Fruit fly (Drosophila melanogaster) whole organism, embryonic: Measurements from ENCODE around the gene CG7139.

ENCODE experiments used
- Bteb2 ChIP-seq: fragments of 200-800 bp; sonication (Bioruptor generic); optimal IDR thresholded peaks from 2 replicates; lab custom pipeline; 2016; ENCODE audit warnings: missing biosample characterization, missing genetic modification characterization
- CG10209 ChIP-seq: fragments of 200-800 bp; sonication (Bioruptor generic); optimal IDR thresholded peaks from 3 replicates; lab custom pipeline; 2017; ENCODE audit warnings: missing biosample characterization, mild to moderate bottlenecking, missing genetic modification characterization, missing genetic modification reagents
- CG10366 ChIP-seq: fragments of 200-800 bp; sonication (Bioruptor generic); IDR thresholded peaks from 2 replicates; pipeline ENCODE4 v1.3.6; 2022; ENCODE audit warnings: missing biosample characterization, missing genetic modification characterization
- CG12071 ChIP-seq: fragments of 200-800 bp; sonication (Bioruptor generic); optimal IDR thresholded peaks from 3 replicates; lab custom pipeline; 2018; ENCODE audit warnings: missing biosample characterization, mild to moderate bottlenecking, missing genetic modification characterization
- CG12299 ChIP-seq: fragments of 200-800 bp; sonication (Bioruptor generic); optimal IDR thresholded peaks from 2 replicates; lab custom pipeline; 2018; ENCODE audit warnings: missing biosample characterization, mild to moderate bottlenecking, missing genetic modification characterization
- CG1233 ChIP-seq: fragments of 200-800 bp; sonication (Bioruptor generic); optimal IDR thresholded peaks from 4 replicates; lab custom pipeline; 2018; ENCODE audit warnings: missing biosample characterization, mild to moderate bottlenecking, missing genetic modification characterization
- CG12744 ChIP-seq: fragments of 200-800 bp; sonication (Bioruptor generic); optimal IDR thresholded peaks from 2 replicates; lab custom pipeline; 2016; ENCODE audit warnings: missing biosample characterization, missing genetic modification characterization
- CG17359 ChIP-seq: fragments of 200-800 bp; sonication (Bioruptor generic); optimal IDR thresholded peaks from 3 replicates; lab custom pipeline; 2018; ENCODE audit warnings: missing biosample characterization, mild to moderate bottlenecking, missing genetic modification characterization, moderate library complexity
- CG32767 ChIP-seq: fragments of 200-800 bp; sonication (Bioruptor generic); IDR thresholded peaks from 2 replicates; pipeline ENCODE4 v1.3.6; 2022; ENCODE audit warnings: missing biosample characterization, missing genetic modification characterization
- CG3281 ChIP-seq: fragments of 200-800 bp; sonication (Bioruptor generic); optimal IDR thresholded peaks from 3 replicates; lab custom pipeline; 2017; ENCODE audit warnings: missing biosample characterization, mild to moderate bottlenecking, missing genetic modification characterization
- CG3726 ChIP-seq: fragments of 200-800 bp; sonication (Bioruptor generic); IDR thresholded peaks from 3 replicates; pipeline ENCODE4, ENCODE4 v1.3.6; 2022; ENCODE audit warnings: missing biosample characterization, missing genetic modification characterization
- CG3995 ChIP-seq: fragments of 200-800 bp; sonication (Bioruptor generic); optimal IDR thresholded peaks from 3 replicates; lab custom pipeline; 2016; ENCODE audit warnings: missing biosample characterization, missing genetic modification characterization
- CG4328 ChIP-seq: fragments of 200-800 bp; sonication (Bioruptor generic); optimal IDR thresholded peaks from 3 replicates; lab custom pipeline; 2017; ENCODE audit warnings: missing biosample characterization, missing genetic modification reagents, missing genetic modification characterization
- CG6272 ChIP-seq: fragments of 200-800 bp; sonication (Bioruptor generic); IDR thresholded peaks from 2 replicates; pipeline ENCODE4 v1.3.6; 2022; ENCODE audit warnings: missing biosample characterization, missing genetic modification characterization
- CG7271 ChIP-seq: fragments of 200-800 bp; sonication (Bioruptor generic); optimal IDR thresholded peaks from 2 replicates; lab custom pipeline; 2018; ENCODE audit warnings: missing biosample characterization, mild to moderate bottlenecking, missing genetic modification characterization, moderate library complexity
- CG7556 ChIP-seq: fragments of 200-800 bp; sonication (Bioruptor generic); optimal IDR thresholded peaks from 2 replicates; lab custom pipeline; 2017; ENCODE audit warnings: missing biosample characterization, mild to moderate bottlenecking, missing genetic modification characterization
- CG7963 ChIP-seq: fragments of 200-800 bp; sonication (Bioruptor generic); IDR thresholded peaks from 3 replicates; pipeline ENCODE4 v1.3.6; 2022; ENCODE audit warnings: missing biosample characterization, missing genetic modification characterization; ENCODE audit not compliant: partially characterized antibody
- CG9609 ChIP-seq: fragments of 200-800 bp; sonication (Bioruptor generic); optimal IDR thresholded peaks from 3 replicates; lab custom pipeline; 2016; ENCODE audit warnings: missing biosample characterization, missing genetic modification characterization
- Dek ChIP-seq: fragments of 200-800 bp; sonication (Bioruptor generic); optimal IDR thresholded peaks from 3 replicates; lab custom pipeline; 2019; ENCODE audit warnings: missing biosample characterization, mild to moderate bottlenecking, missing genetic modification characterization, moderate library complexity
- Dip3 ChIP-seq: fragments of 200-800 bp; sonication (Bioruptor generic); optimal IDR thresholded peaks from 3 replicates; lab custom pipeline; 2016; ENCODE audit warnings: missing biosample characterization, missing genetic modification characterization
- Dref ChIP-seq: fragments of 200-800 bp; sonication (Bioruptor generic); IDR thresholded peaks from 2 replicates; pipeline ENCODE4 v1.3.6; 2022; ENCODE audit warnings: missing biosample characterization, missing genetic modification characterization
- Hmx ChIP-seq: fragments of 200-800 bp; sonication (Bioruptor generic); optimal IDR thresholded peaks from 2 replicates; lab custom pipeline; 2016; ENCODE audit warnings: missing biosample characterization, missing genetic modification characterization
- Hr51 ChIP-seq, 2 experiments: fragments of 200-800 bp; sonication (Bioruptor generic); optimal IDR thresholded peaks; 2 replicates in 1 of 2; 3 replicates in 1 of 2; lab custom pipeline; 2016 to 2018; ENCODE audit warnings: missing biosample characterization in 2 of 2, missing genetic modification characterization in 2 of 2, mild to moderate bottlenecking in 1 of 2, moderate library complexity in 1 of 2
- Hr78 ChIP-seq, 2 experiments: fragments of 200-800 bp in 1 of 2; fragments of >200 bp in 1 of 2; sonication (Bioruptor generic) in 1 of 2; optimal IDR thresholded peaks; 2 replicates each; lab custom pipeline; 2017 to 2019; ENCODE audit warnings: missing biosample characterization in 2 of 2, missing genetic modification characterization in 2 of 2, mild to moderate bottlenecking in 1 of 2, moderate library complexity in 1 of 2
- Hsf ChIP-seq: fragments of 200-800 bp; sonication (Bioruptor generic); optimal IDR thresholded peaks from 3 replicates; lab custom pipeline; 2016; ENCODE audit warnings: missing biosample characterization, missing genetic modification characterization
- Lhr ChIP-seq: fragments of 200-800 bp; sonication (Bioruptor generic); optimal IDR thresholded peaks from 3 replicates; lab custom pipeline; 2017; ENCODE audit warnings: mild to moderate bottlenecking, missing biosample characterization, missing genetic modification reagents, missing genetic modification characterization
- Lim3 ChIP-seq: fragments of 200-800 bp; sonication (Bioruptor generic); IDR thresholded peaks from 2 replicates; pipeline ENCODE4 v1.3.6; 2022; ENCODE audit warnings: missing biosample characterization, missing genetic modification characterization
- Oaz ChIP-seq: fragments of 200-800 bp; sonication (Bioruptor generic); IDR thresholded peaks from 2 replicates; pipeline ENCODE4 v1.3.6; 2022; ENCODE audit warnings: missing biosample characterization, missing genetic modification characterization
- Pdp1 ChIP-seq, 2 experiments: fragments of 200-800 bp; sonication (Bioruptor generic); optimal IDR thresholded peaks; 3 replicates each; lab custom pipeline; 2016; ENCODE audit warnings: missing biosample characterization in 2 of 2, missing genetic modification characterization in 2 of 2, mild to moderate bottlenecking in 1 of 2, moderate library complexity in 1 of 2
- Stat92E ChIP-seq, 3 experiments: fragments of >200 bp in 2 of 3; fragments of 200-800 bp in 1 of 3; sonication (Bioruptor generic) in 1 of 3; optimal IDR thresholded peaks; 2 replicates each; lab custom pipeline; 2017 to 2019; ENCODE audit warnings: missing biosample characterization in 3 of 3, missing genetic modification characterization in 3 of 3, mild to moderate bottlenecking in 1 of 3, moderate library complexity in 1 of 3
- Trl ChIP-seq, 3 experiments: fragments of >200 bp in 2 of 3; fragments of 200-800 bp in 1 of 3; sonication (Bioruptor generic) in 1 of 3; optimal IDR thresholded peaks; 2 replicates in 1 of 3; 3 replicates in 2 of 3; lab custom pipeline; 2016 to 2017; ENCODE audit warnings: missing biosample characterization in 1 of 3, missing genetic modification characterization in 1 of 3
- ase ChIP-seq: fragments of 200-800 bp; sonication (Bioruptor generic); IDR thresholded peaks from 3 replicates; pipeline ENCODE4 v1.3.6; 2022; ENCODE audit warnings: missing biosample characterization, missing genetic modification characterization
- btn ChIP-seq: fragments of 200-800 bp; sonication (Bioruptor generic); optimal IDR thresholded peaks from 2 replicates; lab custom pipeline; 2016; ENCODE audit warnings: missing biosample characterization, missing genetic modification characterization
- cas ChIP-seq: fragments of 200-800 bp; sonication (Bioruptor generic); IDR thresholded peaks from 2 replicates; pipeline ENCODE4 v1.3.6; 2022; ENCODE audit warnings: missing biosample characterization, missing genetic modification characterization
- cg ChIP-seq: fragments of 200-800 bp; sonication (Bioruptor generic); optimal IDR thresholded peaks from 3 replicates; lab custom pipeline; 2019; ENCODE audit warnings: missing biosample characterization, mild to moderate bottlenecking, missing genetic modification characterization, moderate library complexity
- chif ChIP-seq, 2 experiments: fragments of 200-800 bp; sonication (Bioruptor generic); optimal IDR thresholded peaks; 3 replicates each; lab custom pipeline; 2016; ENCODE audit warnings: missing biosample characterization in 2 of 2, missing genetic modification characterization in 2 of 2
- chinmo ChIP-seq: fragments of 200-800 bp; sonication (Bioruptor generic); IDR thresholded peaks from 4 replicates; pipeline ENCODE4 v1.3.6; 2022; ENCODE audit warnings: missing biosample characterization, missing genetic modification characterization; ENCODE audit not compliant: partially characterized antibody
- crol ChIP-seq: fragments of 200-800 bp; sonication (Bioruptor generic); IDR thresholded peaks from 2 replicates; pipeline ENCODE4 v1.3.6; 2022; ENCODE audit warnings: missing biosample characterization, missing genetic modification characterization
- crp ChIP-seq, 2 experiments: fragments of 200-800 bp; sonication (Bioruptor generic); optimal IDR thresholded peaks; 2 replicates in 1 of 2; 3 replicates in 1 of 2; lab custom pipeline; 2017; ENCODE audit warnings: missing biosample characterization in 2 of 2, missing genetic modification characterization in 2 of 2, mild to moderate bottlenecking in 1 of 2, moderate library complexity in 1 of 2
- fru ChIP-seq: fragments of >200 bp; optimal IDR thresholded peaks from 2 replicates; lab custom pipeline; 2017
- gce ChIP-seq: fragments of 200-800 bp; sonication (Bioruptor generic); IDR thresholded peaks from 3 replicates; pipeline ENCODE4 v1.3.6; 2022; ENCODE audit warnings: missing biosample characterization, missing genetic modification characterization
- her ChIP-seq: fragments of 200-800 bp; sonication (Bioruptor generic); optimal IDR thresholded peaks from 2 replicates; lab custom pipeline; 2016; ENCODE audit warnings: missing biosample characterization, missing genetic modification characterization
- insv ChIP-seq, 2 experiments: fragments of 200-800 bp; sonication (Bioruptor generic); optimal IDR thresholded peaks; 3 replicates each; lab custom pipeline; 2016 to 2018; ENCODE audit warnings: missing biosample characterization in 2 of 2, missing genetic modification characterization in 2 of 2
- klu ChIP-seq: fragments of 200-800 bp; sonication (Bioruptor generic); IDR thresholded peaks from 2 replicates; pipeline ENCODE4 v1.3.6; 2022; ENCODE audit warnings: missing biosample characterization, missing genetic modification characterization
- lilli ChIP-seq: fragments of 200-800 bp; sonication (Bioruptor generic); optimal IDR thresholded peaks from 3 replicates; lab custom pipeline; 2016; ENCODE audit warnings: missing biosample characterization, missing genetic modification characterization
- mam ChIP-seq: fragments of 200-800 bp; sonication (Bioruptor generic); optimal IDR thresholded peaks from 3 replicates; lab custom pipeline; 2016; ENCODE audit warnings: missing biosample characterization, missing genetic modification characterization
- odd ChIP-seq: fragments of 200-800 bp; sonication (Bioruptor generic); optimal IDR thresholded peaks from 2 replicates; lab custom pipeline; 2017; ENCODE audit warnings: missing biosample characterization, mild to moderate bottlenecking, missing genetic modification characterization
- row ChIP-seq: fragments of 200-800 bp; sonication (Bioruptor generic); IDR thresholded peaks from 3 replicates; pipeline ENCODE4 v1.3.6; 2022; ENCODE audit warnings: missing biosample characterization, missing genetic modification characterization
- sob ChIP-seq: fragments of 200-800 bp; sonication (Bioruptor generic); IDR thresholded peaks from 2 replicates; pipeline ENCODE4 v1.3.6; 2022; ENCODE audit warnings: missing biosample characterization, missing genetic modification characterization
- stc ChIP-seq: fragments of 200-800 bp; sonication (Bioruptor generic); IDR thresholded peaks from 2 replicates; pipeline ENCODE4 v1.3.6; 2022; ENCODE audit warnings: missing biosample characterization, missing genetic modification characterization
- ttk ChIP-seq: fragments of 200-800 bp; sonication (Bioruptor generic); IDR thresholded peaks from 2 replicates; pipeline ENCODE4 v2.1.2; 2022; ENCODE audit warnings: missing biosample characterization, missing genetic modification characterization

CG7139 gene

dm6 chr3L:22065694-22066093 is 6.0 kb downstream of the CG7139 start, which contains the start of gene CG14561 (continued):
- TF ChIP-seq Hr78 (GFP tag; optimal IDR thresholded peaks at IDR 0.05; lab: Kevin White, UChicago) (no peak), CG3995 (peak; percentile 25), CG10366 (GFP tag; lab: Robert Waterston, UW) (no peak), her (GFP tag; lab: Kevin White, UChicago) (peak; percentile 40), stc (GFP tag; lab: Robert Waterston, UW) (no peak), lilli (GFP tag; lab: Kevin White, UChicago) (peak; percentile 63), Oaz (GFP tag; lab: Robert Waterston, UW) (no peak), ttk (no peak), fru (lab: Kevin White, UChicago) (no peak), Dek (tag; lab: Kevin White, UChicago) (no peak), cg (GFP tag; lab: Kevin White, UChicago) (no peak), Lim3 (GFP tag; lab: Robert Waterston, UW) (no peak), klu (no peak), Bteb2 (GFP tag; lab: Kevin White, UChicago) (no peak), CG32767 (GFP tag; lab: Robert Waterston, UW) (no peak), CG10209 (no peak), chif (GFP tag; optimal IDR thresholded peaks at IDR 0.05; lab: Kevin White, UChicago) (peak in 1 of 2 experiments; percentile 39), CG12299 (tag; lab: Kevin White, UChicago) (no peak), btn (no peak), Hmx (GFP tag; lab: Kevin White, UChicago) (no peak), CG6272 (GFP tag; lab: Robert Waterston, UW) (peak; percentile 37; the same call in 1 of the 2 replicates), CG7556 (GFP tag; lab: Kevin White, UChicago) (no peak), Dip3 (GFP tag; lab: Kevin White, UChicago) (no peak), crp (GFP tag; optimal IDR thresholded peaks at IDR 0.05; lab: Kevin White, UChicago) (peak in 1 of 2 experiments; percentile 27), insv (GFP tag; optimal IDR thresholded peaks at IDR 0.05; lab: Kevin White, UChicago) (no peak), mam (GFP tag; lab: Kevin White, UChicago) (peak; percentile 40), Hr51 (GFP tag; optimal IDR thresholded peaks at IDR 0.05; lab: Kevin White, UChicago) (no peak), ase (GFP tag; lab: Robert Waterston, UW) (no peak), chinmo (peak; percentile 83; the same call in 2 of the 4 replicates), CG7963 (peak; percentile 89), CG3726 (no peak), sob (GFP tag; lab: Robert Waterston, UW) (0 out of 2 replicates have a peak, but pooled peaks have one; percentile 12), Stat92E (GFP tag; optimal IDR thresholded peaks at IDR 0.05; lab: Kevin White, UChicago) (no peak), crol (GFP tag; lab: Robert Waterston, UW) (no peak), CG4328 (GFP tag; lab: Kevin White, UChicago) (no peak), cas (GFP tag; lab: Robert Waterston, UW) (peak; percentile 34; the same call in 1 of the 2 replicates), CG3281 (GFP tag; lab: Kevin White, UChicago) (no peak), CG17359 (tag; lab: Kevin White, UChicago) (no peak), Hsf (GFP tag; lab: Kevin White, UChicago) (no peak), CG7271 (tag; lab: Kevin White, UChicago) (no peak), CG9609 (GFP tag; lab: Kevin White, UChicago) (no peak), gce (no peak), CG12744 (GFP tag; lab: Kevin White, UChicago) (no peak), Pdp1 (GFP tag; optimal IDR thresholded peaks at IDR 0.05; lab: Kevin White, UChicago) (peak in 1 of 2 experiments; percentile 6), Trl (optimal IDR thresholded peaks at IDR 0.05; lab: Kevin White, UChicago) (no peak), Trl (GFP tag; optimal IDR thresholded peaks at IDR 0.05; lab: Kevin White, UChicago) (no peak), odd (no peak), Lhr (GFP tag; lab: Kevin White, UChicago) (peak; percentile 29), CG1233 (no peak), CG12071 (GFP tag; lab: Kevin White, UChicago) (no peak), Dref (GFP tag; lab: Robert Waterston, UW) (peak; percentile 51), row (GFP tag; lab: Robert Waterston, UW) (peak; percentile 80)
